Fruit fly (Drosophila melanogaster) whole organism, embryonic: ENCODE measurements around the gene CG8677.

ENCODE experiments used
- CG10431 ChIP-seq: fragments of 200-800 bp; sonication (Bioruptor generic); optimal IDR thresholded peaks from 3 replicates; lab custom pipeline; 2018; ENCODE audit warnings: missing biosample characterization, mild to moderate bottlenecking, missing genetic modification characterization
- CG10565 ChIP-seq: fragments of 200-800 bp; sonication (Bioruptor generic); optimal IDR thresholded peaks from 3 replicates; lab custom pipeline; 2016; ENCODE audit warnings: missing biosample characterization, mild to moderate bottlenecking, missing genetic modification characterization
- CG11560 ChIP-seq: fragments of 200-800 bp; sonication (Bioruptor generic); IDR thresholded peaks from 3 replicates; pipeline ENCODE4 v1.3.6; 2022; ENCODE audit warnings: missing biosample characterization, missing genetic modification characterization
- CG12155 ChIP-seq: fragments of 200-800 bp; sonication (Bioruptor generic); optimal IDR thresholded peaks from 3 replicates; lab custom pipeline; 2016; ENCODE audit warnings: missing biosample characterization, missing genetic modification characterization
- CG12236 ChIP-seq: fragments of 200-800 bp; sonication (Bioruptor generic); optimal IDR thresholded peaks from 2 replicates; lab custom pipeline; 2016; ENCODE audit warnings: missing biosample characterization, missing genetic modification characterization
- CG13624 ChIP-seq: fragments of 200-800 bp; sonication (Bioruptor generic); optimal IDR thresholded peaks from 2 replicates; lab custom pipeline; 2016; ENCODE audit warnings: missing biosample characterization, missing genetic modification characterization
- CG15011 ChIP-seq: fragments of 200-800 bp; sonication (Bioruptor generic); optimal IDR thresholded peaks from 3 replicates; lab custom pipeline; 2018; ENCODE audit warnings: missing biosample characterization, mild to moderate bottlenecking, missing genetic modification characterization
- CG16813 ChIP-seq: fragments of 200-800 bp; sonication (Bioruptor generic); IDR thresholded peaks from 3 replicates; pipeline ENCODE4 v1.3.6; 2022; ENCODE audit warnings: missing biosample characterization, missing genetic modification characterization; ENCODE audit not compliant: partially characterized antibody
- CG16863 ChIP-seq: fragments of 200-800 bp; sonication (Bioruptor generic); optimal IDR thresholded peaks from 3 replicates; lab custom pipeline; 2016; ENCODE audit warnings: missing biosample characterization, missing genetic modification characterization
- CG18011 ChIP-seq: fragments of 200-800 bp; sonication (Bioruptor generic); optimal IDR thresholded peaks from 2 replicates; lab custom pipeline; 2017; ENCODE audit warnings: missing biosample characterization, missing genetic modification characterization, mild to moderate bottlenecking, moderate library complexity, missing genotype
- CG18476 ChIP-seq: fragments of 200-800 bp; sonication (Bioruptor generic); optimal IDR thresholded peaks from 2 replicates; lab custom pipeline; 2016; ENCODE audit warnings: missing biosample characterization, mild to moderate bottlenecking, missing genetic modification characterization
- CG2116 ChIP-seq: fragments of 200-800 bp; sonication (Bioruptor generic); optimal IDR thresholded peaks from 3 replicates; lab custom pipeline; 2018; ENCODE audit warnings: missing biosample characterization, mild to moderate bottlenecking, missing genetic modification characterization
- CG2129 ChIP-seq: fragments of 200-800 bp; sonication (Bioruptor generic); IDR thresholded peaks from 2 replicates; pipeline ENCODE4 v1.3.6; 2022; ENCODE audit warnings: missing biosample characterization, missing genetic modification characterization; ENCODE audit not compliant: partially characterized antibody
- CG2678 ChIP-seq: fragments of 200-800 bp; sonication (Bioruptor generic); optimal IDR thresholded peaks from 3 replicates; lab custom pipeline; 2019; ENCODE audit warnings: missing biosample characterization, mild to moderate bottlenecking, missing genetic modification characterization, moderate library complexity
- CG4328 ChIP-seq: fragments of 200-800 bp; sonication (Bioruptor generic); optimal IDR thresholded peaks from 3 replicates; lab custom pipeline; 2017; ENCODE audit warnings: missing biosample characterization, missing genetic modification reagents, missing genetic modification characterization
- CG5180 ChIP-seq: fragments of 200-800 bp; sonication (Bioruptor generic); optimal IDR thresholded peaks from 3 replicates; lab custom pipeline; 2017; ENCODE audit warnings: missing biosample characterization, missing genetic modification characterization, mild to moderate bottlenecking, moderate library complexity, missing genetic modification reagents
- CG6272 ChIP-seq: fragments of 200-800 bp; sonication (Bioruptor generic); IDR thresholded peaks from 2 replicates; pipeline ENCODE4 v1.3.6; 2022; ENCODE audit warnings: missing biosample characterization, missing genetic modification characterization
- CG6683 ChIP-seq: fragments of 200-800 bp; sonication (Bioruptor generic); optimal IDR thresholded peaks from 2 replicates; lab custom pipeline; 2017; ENCODE audit warnings: missing biosample characterization, mild to moderate bottlenecking, missing genetic modification characterization, missing genetic modification reagents
- CG7556 ChIP-seq: fragments of 200-800 bp; sonication (Bioruptor generic); optimal IDR thresholded peaks from 2 replicates; lab custom pipeline; 2017; ENCODE audit warnings: missing biosample characterization, mild to moderate bottlenecking, missing genetic modification characterization
- CG8359 ChIP-seq: fragments of 200-800 bp; sonication (Bioruptor generic); optimal IDR thresholded peaks from 2 replicates; lab custom pipeline; 2017; ENCODE audit warnings: missing biosample characterization, mild to moderate bottlenecking, missing genetic modification characterization, borderline replicate concordance
- CG8388 ChIP-seq: fragments of 200-800 bp; sonication (Bioruptor generic); optimal IDR thresholded peaks from 2 replicates; lab custom pipeline; 2019; ENCODE audit warnings: missing biosample characterization, mild to moderate bottlenecking, missing genetic modification characterization, moderate library complexity
- CG8765 ChIP-seq: fragments of 200-800 bp; sonication (Bioruptor generic); IDR thresholded peaks from 2 replicates; pipeline ENCODE4 v1.3.6; 2022; ENCODE audit warnings: missing biosample characterization, missing genetic modification characterization
- CrebB ChIP-seq: fragments of 200-800 bp; sonication (Bioruptor generic); optimal IDR thresholded peaks from 3 replicates; lab custom pipeline; 2018; ENCODE audit warnings: missing biosample characterization, mild to moderate bottlenecking, missing genetic modification characterization
- Dll ChIP-seq: fragments of 200-800 bp; sonication (Bioruptor generic); IDR thresholded peaks from 4 replicates; pipeline ENCODE4 v1.3.6; 2022; ENCODE audit warnings: missing biosample characterization, missing genetic modification characterization; ENCODE audit not compliant: partially characterized antibody
- ERR ChIP-seq: fragments of 200-800 bp; sonication (Bioruptor generic); optimal IDR thresholded peaks from 2 replicates; lab custom pipeline; 2016; ENCODE audit warnings: missing biosample characterization, missing genetic modification characterization
- Fer3 ChIP-seq: fragments of 200-800 bp; sonication (Bioruptor generic); optimal IDR thresholded peaks from 2 replicates; lab custom pipeline; 2018; ENCODE audit warnings: missing biosample characterization, mild to moderate bottlenecking, missing genetic modification characterization, moderate library complexity
- HLH3B ChIP-seq: fragments of 200-800 bp; sonication (Bioruptor generic); IDR thresholded peaks from 2 replicates; pipeline ENCODE4 v1.3.6; 2022; ENCODE audit warnings: missing biosample characterization, missing genetic modification characterization
- Hmr ChIP-seq: fragments of 200-800 bp; sonication (Bioruptor generic); optimal IDR thresholded peaks from 3 replicates; lab custom pipeline; 2017; ENCODE audit warnings: mild to moderate bottlenecking, missing biosample characterization, missing genetic modification reagents, missing genetic modification characterization
- Jarid2 ChIP-seq: fragments of 200-800 bp; sonication (Bioruptor generic); optimal IDR thresholded peaks from 3 replicates; lab custom pipeline; 2017; ENCODE audit warnings: mild to moderate bottlenecking, missing biosample characterization, missing genetic modification reagents, missing genetic modification characterization
- Kr ChIP-seq: fragments of 200-800 bp; sonication (Bioruptor generic); optimal IDR thresholded peaks from 2 replicates; lab custom pipeline; 2017; ENCODE audit warnings: missing biosample characterization, mild to moderate bottlenecking, missing genetic modification characterization
- Med ChIP-seq: fragments of 200-800 bp; sonication (Bioruptor generic); peaks from one replicate; lab custom pipeline; 2016; ENCODE audit warnings: missing biosample characterization, missing genetic modification characterization, mild to moderate bottlenecking, inconsistent platforms, moderate library complexity
- PHDP ChIP-seq: fragments of 200-800 bp; sonication (Bioruptor generic); optimal IDR thresholded peaks from 3 replicates; lab custom pipeline; 2018; ENCODE audit warnings: missing biosample characterization, mild to moderate bottlenecking, missing genetic modification characterization, moderate library complexity
- Tbp ChIP-seq: fragments of >200 bp; optimal IDR thresholded peaks from 2 replicates; lab custom pipeline; 2018; ENCODE audit warnings: missing biosample characterization, missing genetic modification characterization
- abd-A ChIP-seq: fragments of 200-800 bp; sonication (Bioruptor generic); optimal IDR thresholded peaks from 3 replicates; lab custom pipeline; 2019; ENCODE audit warnings: missing biosample characterization, mild to moderate bottlenecking, missing genetic modification characterization, moderate library complexity
- amos ChIP-seq: fragments of 200-800 bp; sonication (Bioruptor generic); IDR thresholded peaks from 2 replicates; pipeline ENCODE4 v1.3.6; 2022; ENCODE audit warnings: missing biosample characterization, missing genetic modification characterization; ENCODE audit not compliant: partially characterized antibody
- cg ChIP-seq: fragments of 200-800 bp; sonication (Bioruptor generic); optimal IDR thresholded peaks from 3 replicates; lab custom pipeline; 2019; ENCODE audit warnings: missing biosample characterization, mild to moderate bottlenecking, missing genetic modification characterization, moderate library complexity
- crc ChIP-seq: fragments of 200-800 bp; sonication (Bioruptor generic); optimal IDR thresholded peaks from 2 replicates; lab custom pipeline; 2016; ENCODE audit warnings: missing biosample characterization, missing genetic modification characterization
- dimm ChIP-seq: fragments of 200-800 bp; sonication (Bioruptor generic); IDR thresholded peaks from 2 replicates; pipeline ENCODE4 v1.3.6; 2022; ENCODE audit warnings: missing biosample characterization, missing genetic modification characterization
- dmrt11E ChIP-seq: fragments of 200-800 bp; sonication (Bioruptor generic); optimal IDR thresholded peaks from 3 replicates; lab custom pipeline; 2018; ENCODE audit warnings: missing biosample characterization, mild to moderate bottlenecking, missing genetic modification characterization, moderate library complexity
- grau ChIP-seq: fragments of 200-800 bp; optimal IDR thresholded peaks from 3 replicates; lab custom pipeline; 2019; ENCODE audit warnings: missing biosample characterization, mild to moderate bottlenecking, missing genetic modification characterization, moderate library complexity
- kni ChIP-seq: fragments of 200-800 bp; sonication (Bioruptor generic); optimal IDR thresholded peaks from 3 replicates; lab custom pipeline; 2017; ENCODE audit warnings: mild to moderate bottlenecking, missing biosample characterization, missing genetic modification reagents, missing genetic modification characterization
- nerfin-1 ChIP-seq: fragments of 200-800 bp; sonication (Bioruptor generic); optimal IDR thresholded peaks from 3 replicates; lab custom pipeline; 2019; ENCODE audit warnings: missing biosample characterization, mild to moderate bottlenecking, missing genetic modification characterization, moderate library complexity
- psq ChIP-seq: fragments of 200-800 bp; sonication (Bioruptor generic); optimal IDR thresholded peaks from 2 replicates; lab custom pipeline; 2017; ENCODE audit warnings: missing biosample characterization, missing genetic modification characterization
- repo ChIP-seq: fragments of 200-800 bp; sonication (Bioruptor generic); optimal IDR thresholded peaks from 2 replicates; lab custom pipeline; 2016; ENCODE audit warnings: missing biosample characterization, missing genetic modification characterization
- ro ChIP-seq: fragments of 200-800 bp; sonication (Bioruptor generic); IDR thresholded peaks from 2 replicates; pipeline ENCODE4 v1.3.6; 2022; ENCODE audit warnings: missing biosample characterization, missing genetic modification characterization
- row ChIP-seq: fragments of 200-800 bp; sonication (Bioruptor generic); IDR thresholded peaks from 3 replicates; pipeline ENCODE4 v1.3.6; 2022; ENCODE audit warnings: missing biosample characterization, missing genetic modification characterization
- sens ChIP-seq: fragments of 200-800 bp; sonication (Bioruptor generic); peaks from one replicate; lab custom pipeline; 2016; ENCODE audit warnings: missing biosample characterization, missing genetic modification characterization
- shn ChIP-seq: fragments of 200-800 bp; sonication (Bioruptor generic); optimal IDR thresholded peaks from 3 replicates; lab custom pipeline; 2016; ENCODE audit warnings: missing biosample characterization, missing genetic modification characterization
- sna ChIP-seq: fragments of 200-800 bp; sonication (Bioruptor generic); IDR thresholded peaks from 2 replicates; pipeline ENCODE4 v1.3.6; 2022; ENCODE audit warnings: missing biosample characterization, missing genetic modification characterization; ENCODE audit not compliant: partially characterized antibody
- so ChIP-seq: fragments of 200-800 bp; sonication (Bioruptor generic); IDR thresholded peaks from 3 replicates; pipeline ENCODE4 v1.3.6; 2022; ENCODE audit warnings: missing biosample characterization, missing genetic modification characterization
- zen ChIP-seq: fragments of 200-800 bp; sonication (Bioruptor generic); optimal IDR thresholded peaks from 3 replicates; lab custom pipeline; 2018; ENCODE audit warnings: missing biosample characterization, mild to moderate bottlenecking, missing genetic modification characterization, moderate library complexity

The CG8677 gene

dm6 chr2L:21218912-21219246, 2.2 kb upstream of the CG8677 start (continued):
- TF ChIP-seq repo (no peak), dimm (no peak), sens (GFP tag; lab: Kevin White, UChicago) (peak; percentile 76), CG11560 (tag; lab: Robert Waterston, UW) (no peak), CG16813 (GFP tag; lab: Robert Waterston, UW) (no peak), CG2116 (GFP tag; lab: Kevin White, UChicago) (no peak), kni (GFP tag; lab: Kevin White, UChicago) (no peak), ERR (GFP tag; lab: Kevin White, UChicago) (no peak), CG8359 (GFP tag; lab: Kevin White, UChicago) (no peak), PHDP (peak; percentile 18), CrebB (tag; lab: Kevin White, UChicago) (no peak), sna (GFP tag; lab: Robert Waterston, UW) (no peak), cg (GFP tag; lab: Kevin White, UChicago) (no peak), Tbp (GFP tag; lab: Kevin White, UChicago) (no peak), amos (GFP tag; lab: Robert Waterston, UW) (no peak), CG12236 (GFP tag; lab: Kevin White, UChicago) (no peak), nerfin-1 (tag; lab: Kevin White, UChicago) (no peak), CG6683 (GFP tag; lab: Kevin White, UChicago) (no peak), CG8765 (GFP tag; lab: Robert Waterston, UW) (no peak), psq (GFP tag; lab: Kevin White, UChicago) (no peak), Med (GFP tag; lab: Kevin White, UChicago) (no peak), HLH3B (GFP tag; lab: Robert Waterston, UW) (no peak; the same call in 1 of the 2 replicates), zen (tag; lab: Kevin White, UChicago) (no peak), CG8388 (GFP tag; lab: Kevin White, UChicago) (no peak), Hmr (GFP tag; lab: Kevin White, UChicago) (no peak), CG12155 (no peak), CG4328 (GFP tag; lab: Kevin White, UChicago) (peak; percentile 24), CG18476 (no peak), Jarid2 (GFP tag; lab: Kevin White, UChicago) (no peak), Dll (GFP tag; lab: Robert Waterston, UW) (no peak), Fer3 (tag; lab: Kevin White, UChicago) (no peak), CG2129 (GFP tag; lab: Robert Waterston, UW) (no peak), CG2678 (tag; lab: Kevin White, UChicago) (peak; percentile 26), CG10565 (GFP tag; lab: Kevin White, UChicago) (no peak), CG7556 (GFP tag; lab: Kevin White, UChicago) (peak; percentile 12), so (GFP tag; lab: Robert Waterston, UW) (no peak), CG18011 (GFP tag; lab: Kevin White, UChicago) (no peak), Kr (GFP tag; lab: Kevin White, UChicago) (no peak), ro (GFP tag; lab: Robert Waterston, UW) (no peak), abd-A (tag; lab: Kevin White, UChicago) (no peak), CG10431 (GFP tag; lab: Kevin White, UChicago) (no peak), row (no peak), CG16863 (GFP tag; lab: Kevin White, UChicago) (no peak), shn (GFP tag; lab: Kevin White, UChicago) (no peak), dmrt11E (tag; lab: Kevin White, UChicago) (peak; percentile 9), crc (GFP tag; lab: Kevin White, UChicago) (no peak), CG6272 (GFP tag; lab: Robert Waterston, UW) (no peak), CG13624 (no peak), CG15011 (GFP tag; lab: Kevin White, UChicago) (peak; percentile 7), CG5180 (GFP tag; lab: Kevin White, UChicago) (peak; percentile 21), grau (no peak)
